Worm (Caenorhabditis elegans) whole organism, L2 larva: ENCODE results near the gene bris-1.

ENCODE experiments used
- ZK546.5 ChIP-seq: sonication (generic microtip); optimal IDR thresholded peaks from 2 replicates; lab custom pipeline; 2017; ENCODE audit warnings: missing biosample characterization, missing genetic modification characterization
- aly-2 ChIP-seq: fragments of 150-350 bp; optimal IDR thresholded peaks from 2 replicates; lab custom pipeline; 2014; ENCODE audit warnings: missing biosample characterization, missing genetic modification characterization
- mab-5 ChIP-seq: fragments of 150-350 bp; optimal IDR thresholded peaks from 2 replicates; lab custom pipeline; 2014; ENCODE audit warnings: missing biosample characterization, missing genetic modification characterization
- nhr-11 ChIP-seq: fragments of 150-350 bp; optimal IDR thresholded peaks from 2 replicates; lab custom pipeline; 2014; ENCODE audit warnings: missing biosample characterization, missing genetic modification characterization
- sma-9 ChIP-seq, 2 experiments: fragments of 150-350 bp in 1 of 2; sonication (generic microtip) in 1 of 2; optimal IDR thresholded peaks; 2 replicates each; lab custom pipeline; 2014 to 2016; ENCODE audit warnings: missing genetic modification characterization in 2 of 2, mild to moderate bottlenecking in 1 of 2, missing biosample characterization in 1 of 2, missing compliant biosample characterization in 1 of 2, missing genetic modification reagents in 1 of 2, moderate library complexity in 1 of 2
- snpc-4 ChIP-seq: fragments of 150-350 bp; optimal IDR thresholded peaks from 2 replicates; lab custom pipeline; 2014; ENCODE audit warnings: missing biosample characterization, missing genetic modification characterization
- ztf-1 ChIP-seq: fragments of 200-800 bp; sonication (Bioruptor generic); conservative IDR thresholded peaks from 2 replicates; pipeline ENCODE4 v1.3.6; 2022; ENCODE audit warnings: missing genetic modification characterization, missing compliant biosample characterization
- ztf-11 ChIP-seq: sonication (generic microtip); optimal IDR thresholded peaks from 2 replicates; lab custom pipeline; 2017; ENCODE audit warnings: missing biosample characterization, missing genetic modification characterization

- TF ChIP-seq ztf-1 (GFP tag; lab: Robert Waterston, UW) (no peak), aly-2 (tag; lab: Kevin White, UChicago) (no peak), mab-5 (tag; lab: Kevin White, UChicago) (no peak), nhr-11 (tag; lab: Kevin White, UChicago) (no peak), sma-9 (GFP tag; optimal IDR thresholded peaks at IDR 0.05; lab: Kevin White, UChicago) (no peak), sma-9 (tag; optimal IDR thresholded peaks at IDR 0.05; lab: Kevin White, UChicago) (no peak), ztf-11 (tag; lab: Kevin White, UChicago) (no peak), snpc-4 (tag; lab: Kevin White, UChicago) (no peak), ZK546.5 (no peak)
Measured at ce11 chrIV:3864944-3865343, 45.8 kb upstream of the bris-1 start, which contains the start of gene aat-8.
